Worm (Caenorhabditis elegans) whole organism, L4/young adult: ENCODE data around the gene pqn-18.

ENCODE experiments used
- dao-5 ChIP-seq: sonication (generic microtip); optimal IDR thresholded peaks from 2 replicates; lab custom pipeline; 2016; ENCODE audit warnings: missing genotype, missing genetic modification characterization, moderate library complexity, missing compliant biosample characterization
- him-1 ChIP-seq: sonication (generic microtip); optimal IDR thresholded peaks from 2 replicates; lab custom pipeline; 2016; ENCODE audit warnings: missing genotype, missing genetic modification reagents, missing genetic modification characterization, missing compliant biosample characterization

DNA sequence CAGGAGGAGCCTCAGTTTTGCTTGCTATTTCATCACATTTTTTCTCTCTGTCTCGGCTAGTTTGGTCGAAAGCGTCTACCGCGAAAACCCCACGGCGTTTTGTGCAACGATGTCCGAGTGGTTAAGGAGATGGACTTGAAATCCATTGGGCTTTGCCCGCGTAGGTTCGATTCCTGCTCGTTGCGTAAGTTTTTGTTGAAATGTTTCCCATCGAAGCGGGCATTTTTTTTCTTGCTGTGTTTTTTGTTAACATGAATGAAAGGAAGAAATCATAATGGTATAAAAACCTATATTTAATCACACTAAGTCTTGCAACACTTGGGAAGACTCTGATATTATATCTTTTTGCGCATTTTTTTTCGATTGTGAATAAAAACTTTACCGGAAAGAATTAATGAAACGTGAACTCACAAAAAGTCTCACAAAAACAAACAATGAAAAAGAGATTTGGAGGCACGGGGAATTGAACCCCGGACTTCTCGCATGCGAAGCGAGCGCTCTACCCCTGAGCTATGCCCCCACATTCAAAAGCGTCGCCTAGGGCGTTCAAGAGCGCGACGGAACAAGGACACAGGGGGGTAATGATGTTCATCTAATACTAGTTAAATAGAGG lies 17.7 kb upstream of the pqn-18 start:
- TF ChIP-seq dao-5 (peak; percentile 46), him-1 (peak; percentile 60)
